Fruit fly (Drosophila melanogaster): ENCODE data around the gene kirre.
A peak's percentile ranks its signal among the peaks of the same experiment; 100 is the strongest.

The kirre gene

DNA sequence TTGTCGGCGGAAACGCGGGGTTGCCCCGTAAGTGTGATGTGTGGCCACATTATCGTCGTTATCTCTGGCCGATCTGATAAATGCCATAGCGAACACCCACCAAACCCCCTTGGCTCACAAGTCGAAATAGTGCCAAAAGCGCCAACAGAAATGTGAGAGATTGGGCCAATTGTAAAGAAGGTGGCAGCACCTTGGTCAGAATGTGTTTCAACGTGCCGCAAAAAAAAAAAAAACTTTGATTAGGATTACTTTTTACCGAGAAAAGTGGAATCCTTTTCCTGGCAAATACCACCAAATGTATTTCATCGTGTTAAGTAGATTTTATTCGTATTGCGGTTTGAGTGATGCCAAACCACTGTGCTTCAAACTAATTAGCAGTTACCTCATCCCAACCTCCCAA is 2.8 kb downstream of the kirre start (continued):
- TF ChIP-seq fd59A (GFP tag; optimal IDR thresholded peaks at IDR 0.05), result no peak
- peak; percentile 66 for TF ChIP-seq CG6163 (GFP tag; IDR thresholded peaks at IDR 0.05)
- TF ChIP-seq Gug (GFP tag; IDR thresholded peaks at IDR 0.05), result peak; percentile 42
- no peak for TF ChIP-seq CG3032 (tag; optimal IDR thresholded peaks at IDR 0.05)
- peak; percentile 16 for TF ChIP-seq CG3919 (GFP tag; optimal IDR thresholded peaks at IDR 0.05)
- TF ChIP-seq Sox15 (GFP tag; optimal IDR thresholded peaks at IDR 0.05), result peak; percentile 12
- TF ChIP-seq CG1621 (tag; optimal IDR thresholded peaks at IDR 0.05), result no peak
- no peak for TF ChIP-seq fd85E (GFP tag; optimal IDR thresholded peaks at IDR 0.05)
- TF ChIP-seq vri (GFP tag; optimal IDR thresholded peaks at IDR 0.05), result peak; percentile 29
- TF ChIP-seq lz (GFP tag; optimal IDR thresholded peaks at IDR 0.05), result peak; percentile 45
- TF ChIP-seq CG10669 (GFP tag; optimal IDR thresholded peaks at IDR 0.05), result no peak
- no peak for TF ChIP-seq svp (GFP tag)
- TF ChIP-seq Eip93F (GFP tag; optimal IDR thresholded peaks at IDR 0.05), result no peak
- peak; percentile 55 for TF ChIP-seq CG11294 (GFP tag; IDR thresholded peaks at IDR 0.05)
- peak; percentile 54 for TF ChIP-seq esn (GFP tag; optimal IDR thresholded peaks at IDR 0.05)
- peak; percentile 6 for TF ChIP-seq CG6792 (GFP tag; optimal IDR thresholded peaks at IDR 0.05)
- no peak for TF ChIP-seq CG6276 (GFP tag; optimal IDR thresholded peaks at IDR 0.05)
- peak; percentile 5 for TF ChIP-seq Smox (GFP tag; optimal IDR thresholded peaks at IDR 0.05)
- TF ChIP-seq Sox14 (GFP tag; optimal IDR thresholded peaks at IDR 0.05), result peak; percentile 24
- peak; percentile 28 for TF ChIP-seq net (GFP tag; optimal IDR thresholded peaks at IDR 0.05)
- TF ChIP-seq fkh (GFP tag; optimal IDR thresholded peaks at IDR 0.05), result no peak
- TF ChIP-seq topi (GFP tag; optimal IDR thresholded peaks at IDR 0.05), result peak; percentile 31

DNA sequence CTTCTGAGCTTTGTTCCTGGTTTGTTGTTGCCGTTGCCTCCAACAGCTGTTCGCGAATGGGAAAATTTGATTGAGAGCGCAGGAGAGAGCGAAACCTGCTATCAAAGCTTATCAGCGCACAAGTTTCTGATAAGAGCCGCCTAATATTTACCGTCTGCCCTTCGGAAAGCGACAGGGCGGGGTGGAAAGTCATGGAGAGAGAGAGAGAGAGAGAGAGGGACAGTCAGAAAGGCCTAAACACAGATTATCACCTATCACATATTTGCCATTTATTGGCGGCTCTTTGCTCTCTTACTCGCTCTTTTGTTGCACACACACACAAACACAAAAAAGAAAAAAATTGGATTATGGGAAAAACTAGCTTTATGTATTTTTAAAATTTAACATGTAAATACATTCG is 3.4 kb downstream of the kirre start:
- no peak for TF ChIP-seq CG6808 (GFP tag; optimal IDR thresholded peaks at IDR 0.05)
- no peak for TF ChIP-seq CG1621 (tag; optimal IDR thresholded peaks at IDR 0.05)
- no peak for TF ChIP-seq Smox (GFP tag; optimal IDR thresholded peaks at IDR 0.05)
- TF ChIP-seq dac (GFP tag; optimal IDR thresholded peaks at IDR 0.05), result no peak
- TF ChIP-seq fd85E (GFP tag; optimal IDR thresholded peaks at IDR 0.05), result no peak
- no peak for TF ChIP-seq eg (GFP tag; IDR thresholded peaks at IDR 0.05)
- no peak for TF ChIP-seq net (GFP tag; optimal IDR thresholded peaks at IDR 0.05)
- TF ChIP-seq CG6792 (GFP tag; optimal IDR thresholded peaks at IDR 0.05), result no peak
- TF ChIP-seq vri (GFP tag; optimal IDR thresholded peaks at IDR 0.05), result no peak
- no peak for TF ChIP-seq CG8632 (GFP tag; optimal IDR thresholded peaks at IDR 0.05)
- no peak for TF ChIP-seq CG3032 (tag; optimal IDR thresholded peaks at IDR 0.05)
- TF ChIP-seq CG32006 (GFP tag; optimal IDR thresholded peaks at IDR 0.05), result no peak
- TF ChIP-seq acj6 (GFP tag; optimal IDR thresholded peaks at IDR 0.05), result no peak
- TF ChIP-seq Sox14 (GFP tag; optimal IDR thresholded peaks at IDR 0.05), result no peak
- TF ChIP-seq Hr39 (GFP tag; optimal IDR thresholded peaks at IDR 0.05), result no peak
- no peak for TF ChIP-seq Ets96B (tag; optimal IDR thresholded peaks at IDR 0.05)
- TF ChIP-seq CG6163 (GFP tag; IDR thresholded peaks at IDR 0.05), result no peak
- no peak for TF ChIP-seq CG7368 (GFP tag; optimal IDR thresholded peaks at IDR 0.05)
- TF ChIP-seq dsx (GFP tag; optimal IDR thresholded peaks at IDR 0.05; ENCODE audit: poor library complexity, severe bottlenecking), result no peak
- TF ChIP-seq CG9139 (GFP tag; optimal IDR thresholded peaks at IDR 0.05), result no peak

DNA sequence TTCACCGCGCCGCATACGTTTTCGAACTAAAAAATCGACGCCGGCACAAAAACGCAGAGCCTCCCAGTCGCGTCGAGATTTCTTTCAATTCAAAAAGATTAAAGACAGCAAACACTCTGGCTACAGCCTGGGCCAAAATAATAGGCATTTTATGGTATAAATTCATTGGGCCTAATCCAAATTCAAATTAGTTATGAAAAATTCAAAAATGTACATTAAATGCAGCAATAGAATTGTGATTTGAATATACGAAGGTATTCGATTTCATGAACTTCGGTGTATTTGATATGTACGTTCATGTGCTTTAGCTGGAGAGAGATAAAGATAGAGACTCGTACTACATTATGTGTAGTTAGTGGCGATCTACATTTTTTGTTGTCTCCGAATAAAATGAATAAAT is 3.9 kb downstream of the kirre start, which contains the start of gene Syx4:
TSS of gene Syx4 (minus strand) at position 35 of the 400 bp plus-strand sequence.
- TF ChIP-seq topi (GFP tag; optimal IDR thresholded peaks at IDR 0.05), result peak; percentile 92
- TF ChIP-seq CG31627 (GFP tag; optimal IDR thresholded peaks at IDR 0.05), result peak; percentile 87
- peak; percentile 91 for TF ChIP-seq CG3919 (GFP tag; optimal IDR thresholded peaks at IDR 0.05)
- TF ChIP-seq Eip93F (GFP tag; optimal IDR thresholded peaks at IDR 0.05), result peak; percentile 58
- peak; percentile 88 for TF ChIP-seq CG11762 (GFP tag; optimal IDR thresholded peaks at IDR 0.05; ENCODE audit: insufficient read depth)
- TF ChIP-seq fd59A (GFP tag; optimal IDR thresholded peaks at IDR 0.05), result peak; percentile 74
- peak; percentile 90 for TF ChIP-seq CG10669 (GFP tag; optimal IDR thresholded peaks at IDR 0.05)
- TF ChIP-seq CG11902 (GFP tag; optimal IDR thresholded peaks at IDR 0.05), result peak; percentile 81
- TF ChIP-seq CG32006 (GFP tag; optimal IDR thresholded peaks at IDR 0.05), result peak; percentile 92
- peak; percentile 80 for TF ChIP-seq vri (GFP tag; optimal IDR thresholded peaks at IDR 0.05)
- TF ChIP-seq CG6163 (GFP tag; IDR thresholded peaks at IDR 0.05), result peak; percentile 95
- TF ChIP-seq Eip78C (GFP tag), result peak; percentile 97
- TF ChIP-seq Sox14 (GFP tag; optimal IDR thresholded peaks at IDR 0.05), result peak; percentile 92
- peak; percentile 92 for TF ChIP-seq CG11294 (GFP tag; IDR thresholded peaks at IDR 0.05)
- peak; percentile 81 for TF ChIP-seq dac (GFP tag; optimal IDR thresholded peaks at IDR 0.05)
- peak; percentile 91 for TF ChIP-seq esn (GFP tag; optimal IDR thresholded peaks at IDR 0.05)
- peak; percentile 81 for TF ChIP-seq spab (GFP tag; optimal IDR thresholded peaks at IDR 0.05)
- peak; percentile 92 for TF ChIP-seq OdsH (GFP tag; optimal IDR thresholded peaks at IDR 0.05)
- peak; percentile 81 for TF ChIP-seq Ets21C (GFP tag; optimal IDR thresholded peaks at IDR 0.05)
- TF ChIP-seq dsx (GFP tag; optimal IDR thresholded peaks at IDR 0.05; ENCODE audit: poor library complexity, severe bottlenecking), result peak; percentile 80
- TF ChIP-seq CG6276 (GFP tag; optimal IDR thresholded peaks at IDR 0.05), result peak; percentile 93
- peak; percentile 74 for TF ChIP-seq CG6808 (GFP tag; optimal IDR thresholded peaks at IDR 0.05)
- TF ChIP-seq lz (GFP tag; optimal IDR thresholded peaks at IDR 0.05), result peak; percentile 89
- peak; percentile 91 for TF ChIP-seq CG7368 (GFP tag; optimal IDR thresholded peaks at IDR 0.05)
- peak; percentile 65 for TF ChIP-seq Blimp-1 (GFP tag; optimal IDR thresholded peaks at IDR 0.05)
- TF ChIP-seq CG10631 (GFP tag; optimal IDR thresholded peaks at IDR 0.05), result peak; percentile 87
- peak; percentile 92 for TF ChIP-seq net (GFP tag; optimal IDR thresholded peaks at IDR 0.05)
- TF ChIP-seq CG8632 (GFP tag; optimal IDR thresholded peaks at IDR 0.05), result peak; percentile 86
- no peak for TF ChIP-seq Hr38 (GFP tag; optimal IDR thresholded peaks at IDR 0.05)
- peak; percentile 85 for TF ChIP-seq Lpt (GFP tag; optimal IDR thresholded peaks at IDR 0.05)

Measured in whole organism, prepupa.